Fruit fly (Drosophila melanogaster) whole organism, prepupa: Measurements from ENCODE around the gene AANATL3.

ENCODE experiments used
- CG6854 ChIP-seq: fragments of 200-800 bp; sonication (Bioruptor generic); optimal IDR thresholded peaks from 2 replicates; lab custom pipeline; 2017; ENCODE audit warnings: missing biosample characterization, mild to moderate bottlenecking, missing genetic modification characterization
- fd59A ChIP-seq: fragments of 200-800 bp; sonication (Bioruptor generic); optimal IDR thresholded peaks from 2 replicates; lab custom pipeline; 2017; ENCODE audit warnings: missing biosample characterization, mild to moderate bottlenecking, missing genetic modification characterization, missing genetic modification reagents

DNA sequence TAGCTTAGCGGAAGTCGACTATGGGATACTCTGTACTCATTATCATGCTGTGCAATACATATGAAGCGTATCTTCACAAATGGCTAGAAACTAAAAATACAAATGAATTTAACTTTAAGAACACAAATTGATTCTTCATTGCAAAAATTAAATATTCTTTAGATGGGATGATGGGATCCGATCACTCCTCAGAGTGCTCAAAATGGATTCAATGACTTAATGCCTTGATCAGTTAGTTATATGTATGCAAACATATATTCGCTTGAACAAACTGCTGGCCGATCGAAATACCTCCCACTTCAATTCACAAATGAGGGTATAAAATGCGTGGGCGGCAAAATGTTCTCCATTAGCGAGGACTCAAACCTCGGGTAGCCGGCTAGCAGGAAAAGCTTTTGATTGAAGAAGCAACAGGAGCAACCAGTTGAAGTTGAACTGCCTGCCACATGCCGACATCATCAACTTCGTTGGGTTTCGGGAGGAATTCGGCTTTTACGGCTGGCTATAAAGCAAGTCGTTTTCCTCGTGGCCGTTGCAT, 1.8 kb upstream of the AANATL3 start, which contains the start of gene sNPF:
- peak; percentile 86 for TF ChIP-seq fd59A (GFP tag; lab: Kevin White, UChicago)
- no peak for TF ChIP-seq CG6854 (GFP tag; lab: Kevin White, UChicago)
